Worm (Caenorhabditis elegans) whole organism, young adult: ENCODE measurements around the gene sulp-5.

Experiments used
- ceh-40 ChIP-seq: fragments of 200-800 bp; sonication (Bioruptor generic); IDR thresholded peaks from 2 replicates; pipeline ENCODE4 v1.3.6; 2022; ENCODE audit warnings: missing genetic modification characterization, missing compliant biosample characterization

The sulp-5 gene

DNA sequence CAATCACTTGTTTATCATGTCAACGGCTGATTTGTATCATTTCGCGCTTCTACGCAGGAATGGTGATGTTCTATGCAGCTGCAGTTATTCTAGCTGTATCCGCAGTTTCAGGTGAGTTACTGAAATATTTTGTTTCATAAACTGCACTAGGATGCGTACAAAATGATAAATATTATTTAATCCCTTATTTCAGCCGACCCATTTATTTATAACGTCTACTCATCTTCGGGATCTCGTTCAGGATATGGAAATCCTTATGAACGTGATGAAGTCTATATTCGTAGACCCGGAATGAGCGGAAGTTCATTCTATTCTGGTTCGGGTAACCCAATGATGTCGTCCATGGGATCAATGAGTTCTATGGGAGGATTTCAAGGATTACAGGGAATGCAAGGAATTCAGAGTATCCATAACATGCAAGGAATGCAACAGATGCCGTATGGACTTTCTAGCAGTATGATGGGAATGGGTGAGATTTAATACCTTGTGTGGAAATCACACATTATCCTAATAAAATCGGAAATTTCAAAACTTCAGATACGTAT is 49.3 kb downstream of the sulp-5 start, which contains the start of gene F58H1.2:
Gene F58H1.2, plus strand, starts transcription at position 51 of the 545 bp plus-strand sequence.
- TF ChIP-seq ceh-40 (GFP tag; lab: Robert Waterston, UW): no peak
- TF ChIP-seq, all 124 proteins: peak for 0
